Worm (Caenorhabditis elegans) whole organism, L4 larva: ENCODE results near the gene npa-1.

Experiments used
- D1046.2 ChIP-seq: fragments of 200-800 bp; sonication (Bioruptor generic); IDR thresholded peaks from 2 replicates; pipeline ENCODE4 v1.3.6; 2022; ENCODE audit warnings: missing genetic modification characterization, missing compliant biosample characterization
- F10B5.3 ChIP-seq: sonication (generic microtip); optimal IDR thresholded peaks from 2 replicates; lab custom pipeline; 2016; ENCODE audit warnings: mild to moderate bottlenecking, missing genetic modification characterization, missing compliant biosample characterization
- F49E8.2 ChIP-seq: sonication (generic microtip); optimal IDR thresholded peaks from 2 replicates; lab custom pipeline; 2016; ENCODE audit warnings: missing compliant biosample characterization, mild to moderate bottlenecking, missing genetic modification characterization, borderline replicate concordance
- T26A8.4 ChIP-seq: fragments of 200-800 bp; sonication (Bioruptor generic); IDR thresholded peaks from 2 replicates; pipeline ENCODE4 v1.3.6; 2022; ENCODE audit warnings: missing genetic modification characterization, missing compliant biosample characterization
- Y48G9A.11 ChIP-seq: fragments of 200-800 bp; sonication (Bioruptor generic); IDR thresholded peaks from 2 replicates; pipeline ENCODE4 v1.3.6; 2022; ENCODE audit warnings: missing genetic modification reagents, missing genetic modification characterization, missing compliant biosample characterization
- Y5F2A.4 ChIP-seq: fragments of 200-800 bp; sonication (Bioruptor generic); optimal IDR thresholded peaks from 2 replicates; lab custom pipeline; 2018; ENCODE audit warnings: mild to moderate bottlenecking, missing genetic modification characterization, missing compliant biosample characterization
- aha-1 ChIP-seq: fragments of 150-350 bp; peaks from one replicate; lab custom pipeline; 2014; ENCODE audit warnings: missing biosample characterization, missing genetic modification characterization
- arid-1 ChIP-seq: fragments of 200-800 bp; sonication (Bioruptor generic); conservative IDR thresholded peaks from 2 replicates; pipeline ENCODE4 v1.3.6; 2022; ENCODE audit warnings: missing genetic modification reagents, missing genetic modification characterization, missing compliant biosample characterization
- ceh-20 ChIP-seq: fragments of 200-800 bp; sonication (Bioruptor generic); IDR thresholded peaks from 2 replicates; pipeline ENCODE4 v1.3.6; 2022; ENCODE audit warnings: missing genetic modification reagents, missing genetic modification characterization, missing compliant biosample characterization
- ceh-28 ChIP-seq: fragments of 150-350 bp; optimal IDR thresholded peaks from 2 replicates; lab custom pipeline; 2014; ENCODE audit warnings: missing biosample characterization, missing genetic modification reagents, missing genetic modification characterization
- ceh-44 ChIP-seq: fragments of 200-800 bp; sonication (Bioruptor generic); IDR thresholded peaks from 2 replicates; pipeline ENCODE4 v1.3.6; 2022; ENCODE audit warnings: missing genetic modification reagents, missing genetic modification characterization, missing compliant biosample characterization
- cey-2 ChIP-seq: sonication (generic microtip); optimal IDR thresholded peaks from 3 replicates; lab custom pipeline; 2017; ENCODE audit warnings: missing genetic modification characterization, mild to moderate bottlenecking, missing compliant biosample characterization, antibody characterized with exemption, borderline replicate concordance; ENCODE audit not compliant: insufficient read depth
- daf-16 ChIP-seq, 3 experiments: sonication (generic microtip); optimal IDR thresholded peaks; 2 replicates each; lab custom pipeline; 2016 to 2017; ENCODE audit warnings: missing genetic modification characterization in 3 of 3, missing genetic modification reagents in 3 of 3, mild to moderate bottlenecking in 2 of 3, missing compliant biosample characterization in 2 of 3, missing biosample characterization in 1 of 3, moderate library complexity in 1 of 3
- dmd-6 ChIP-seq: fragments of 200-800 bp; sonication (Bioruptor generic); IDR thresholded peaks from 2 replicates; pipeline ENCODE4 v1.3.6; 2022; ENCODE audit warnings: missing genetic modification reagents, missing genetic modification characterization, missing compliant biosample characterization
- dpl-1 ChIP-seq: fragments of 150-350 bp; optimal IDR thresholded peaks from 2 replicates; lab custom pipeline; 2014; ENCODE audit warnings: missing biosample characterization, missing genetic modification reagents, missing genetic modification characterization
- duxl-1 ChIP-seq: sonication (generic microtip); optimal IDR thresholded peaks from 2 replicates; lab custom pipeline; 2016; ENCODE audit warnings: mild to moderate bottlenecking, missing genetic modification characterization, moderate library complexity, missing compliant biosample characterization; ENCODE audit not compliant: poor library complexity
- dve-1 ChIP-seq: sonication (generic microtip); optimal IDR thresholded peaks from 2 replicates; lab custom pipeline; 2017; ENCODE audit warnings: antibody characterized with exemption, mild to moderate bottlenecking, missing genetic modification characterization, missing compliant biosample characterization; ENCODE audit not compliant: insufficient read depth
- egl-27 ChIP-seq: sonication (generic microtip); optimal IDR thresholded peaks from 3 replicates; lab custom pipeline; 2017; ENCODE audit warnings: missing biosample characterization, missing genetic modification reagents, missing genetic modification characterization
- hif-1 ChIP-seq, 2 experiments: sonication (generic microtip); optimal IDR thresholded peaks; 2 replicates each; lab custom pipeline; 2016 to 2017; ENCODE audit warnings: missing compliant biosample characterization in 2 of 2, missing genetic modification characterization in 2 of 2, missing genetic modification reagents in 2 of 2, missing genotype in 2 of 2, mild to moderate bottlenecking in 1 of 2
- hlh-11 ChIP-seq: fragments of 200-800 bp; sonication (Bioruptor generic); optimal IDR thresholded peaks from 2 replicates; lab custom pipeline; 2018; ENCODE audit warnings: mild to moderate bottlenecking, missing genetic modification characterization, missing compliant biosample characterization
- hlh-30 ChIP-seq: sonication (generic microtip); optimal IDR thresholded peaks from 2 replicates; lab custom pipeline; 2017; ENCODE audit warnings: antibody characterized with exemption, mild to moderate bottlenecking, missing genetic modification characterization, missing compliant biosample characterization; ENCODE audit not compliant: insufficient read depth
- lin-29 ChIP-seq: fragments of 200-800 bp; sonication (Bioruptor generic); IDR thresholded peaks from 2 replicates; pipeline ENCODE4 v1.3.6; 2022; ENCODE audit warnings: missing genetic modification reagents, missing genetic modification characterization, missing compliant biosample characterization
- lin-38 ChIP-seq: fragments of 200-800 bp; sonication (Bioruptor generic); IDR thresholded peaks from 2 replicates; pipeline ENCODE4 v1.3.6; 2022; ENCODE audit warnings: missing genetic modification reagents, missing genetic modification characterization, missing compliant biosample characterization
- lir-3 ChIP-seq: sonication (generic microtip); optimal IDR thresholded peaks from 2 replicates; lab custom pipeline; 2016; ENCODE audit warnings: mild to moderate bottlenecking, missing genetic modification characterization, missing compliant biosample characterization
- lsy-2 ChIP-seq, 2 experiments: fragments of 150-350 bp in 1 of 2; sonication (generic microtip) in 1 of 2; optimal IDR thresholded peaks; 2 replicates each; lab custom pipeline; 2014 to 2017; ENCODE audit warnings: missing biosample characterization in 2 of 2, missing genetic modification characterization in 2 of 2
- mdl-1 ChIP-seq, 2 experiments: fragments of 150-350 bp in 1 of 2; sonication (generic microtip) in 1 of 2; optimal IDR thresholded peaks; 2 replicates each; lab custom pipeline; 2014 to 2017; ENCODE audit warnings: missing biosample characterization in 2 of 2, missing genetic modification characterization in 2 of 2
- mep-1 ChIP-seq: fragments of 150-350 bp; sonication (generic microtip); optimal IDR thresholded peaks from 3 replicates; lab custom pipeline; 2014; ENCODE audit warnings: missing biosample characterization, missing genetic modification characterization
- mxl-3 ChIP-seq: fragments of 200-800 bp; sonication (Bioruptor generic); optimal IDR thresholded peaks from 2 replicates; lab custom pipeline; 2018; ENCODE audit warnings: mild to moderate bottlenecking, missing genetic modification characterization, missing compliant biosample characterization
- nhr-102 ChIP-seq: sonication (generic microtip); optimal IDR thresholded peaks from 2 replicates; lab custom pipeline; 2016; ENCODE audit warnings: mild to moderate bottlenecking, missing genetic modification characterization, moderate library complexity, missing compliant biosample characterization
- nhr-237 ChIP-seq: sonication (generic microtip); optimal IDR thresholded peaks from 2 replicates; lab custom pipeline; 2017; ENCODE audit warnings: missing biosample characterization, missing genetic modification characterization
- nhr-25 ChIP-seq: sonication (generic microtip); optimal IDR thresholded peaks from 2 replicates; lab custom pipeline; 2017; ENCODE audit warnings: missing genetic modification characterization, mild to moderate bottlenecking, missing compliant biosample characterization, antibody characterized with exemption, moderate library complexity, borderline replicate concordance; ENCODE audit not compliant: insufficient read depth
- nhr-28 ChIP-seq: fragments of 150-350 bp; optimal IDR thresholded peaks from 2 replicates; lab custom pipeline; 2014; ENCODE audit warnings: missing biosample characterization, missing genetic modification characterization
- nhr-48 ChIP-seq: sonication (generic microtip); optimal IDR thresholded peaks from 2 replicates; lab custom pipeline; 2016; ENCODE audit warnings: mild to moderate bottlenecking, missing genetic modification characterization, missing compliant biosample characterization
- nhr-77 ChIP-seq: fragments of 150-350 bp; optimal IDR thresholded peaks from 2 replicates; lab custom pipeline; 2014; ENCODE audit warnings: missing biosample characterization, missing genetic modification characterization
- pqm-1 ChIP-seq: sonication (generic microtip); optimal IDR thresholded peaks from 2 replicates; lab custom pipeline; 2017; ENCODE audit warnings: missing biosample characterization, missing genetic modification characterization
- saeg-2 ChIP-seq: fragments of 200-800 bp; sonication (Bioruptor generic); IDR thresholded peaks from 2 replicates; pipeline ENCODE4 v1.3.6; 2022; ENCODE audit warnings: missing genetic modification reagents, missing genetic modification characterization, missing compliant biosample characterization
- unc-130 ChIP-seq: sonication (generic microtip); optimal IDR thresholded peaks from 2 replicates; lab custom pipeline; 2016; ENCODE audit warnings: missing genetic modification reagents, missing genetic modification characterization, missing compliant biosample characterization
- unc-39 ChIP-seq: sonication (generic microtip); optimal IDR thresholded peaks from 2 replicates; lab custom pipeline; 2017; ENCODE audit warnings: missing biosample characterization, missing genetic modification characterization
- unc-62 ChIP-seq, 3 experiments: fragments of 150-350 bp in 1 of 3; sonication (generic microtip); optimal IDR thresholded peaks in 2 of 3; peaks in 1 of 3; 1 replicate in 1 of 3; 2 replicates in 2 of 3; lab custom pipeline; 2014 to 2017; ENCODE audit warnings: missing biosample characterization in 3 of 3, missing genetic modification characterization in 3 of 3, missing genetic modification reagents in 3 of 3, missing genotype in 1 of 3
- zip-11 ChIP-seq: fragments of 200-800 bp; sonication (Bioruptor generic); IDR thresholded peaks from 2 replicates; pipeline ENCODE4 v1.3.6; 2022; ENCODE audit warnings: missing genetic modification characterization, missing compliant biosample characterization
- zip-2 ChIP-seq: fragments of 150-350 bp; optimal IDR thresholded peaks from 2 replicates; lab custom pipeline; 2014; ENCODE audit warnings: missing biosample characterization, missing genetic modification characterization
- ztf-7 ChIP-seq: fragments of 150-350 bp; optimal IDR thresholded peaks from 2 replicates; lab custom pipeline; 2014; ENCODE audit warnings: missing biosample characterization, missing genetic modification characterization

The npa-1 gene

ce11 chrV:7085518-7086104, 10.0 kb downstream of the npa-1 start, which contains the start of gene VC5.2:
VC5.2 (plus strand) TSS chrV:7085956.
- TF ChIP-seq D1046.2 (GFP tag; lab: Robert Waterston, UW) (no peak), hlh-30 (peak; percentile 8), hlh-11 (peak; percentile 34), nhr-77 (tag; lab: Kevin White, UChicago) (peak; percentile 11), lin-29 (no peak), Y48G9A.11 (GFP tag; lab: Robert Waterston, UW) (no peak), daf-16 (GFP tag; optimal IDR thresholded peaks at IDR 0.05; lab: Kevin White, UChicago) (peak in 1 of 2 experiments; percentile 41), daf-16 (tag; optimal IDR thresholded peaks at IDR 0.05; lab: Kevin White, UChicago) (no peak), cey-2 (tag; lab: Kevin White, UChicago) (no peak), unc-39 (no peak), unc-62 (GFP tag; optimal IDR thresholded peaks at IDR 0.05 in 1 of 2; lab: Kevin White, UChicago) (peak in 1 of 2 experiments; percentile 75), unc-62 (tag; optimal IDR thresholded peaks at IDR 0.05; lab: Kevin White, UChicago) (no peak), T26A8.4 (GFP tag; lab: Robert Waterston, UW) (no peak), nhr-28 (tag; lab: Kevin White, UChicago) (peak; percentile 75), ceh-20 (GFP tag; lab: Robert Waterston, UW) (0 out of 2 replicates have a peak, but pooled peaks have one; percentile 23), ceh-44 (GFP tag; lab: Robert Waterston, UW) (no peak), hif-1 (tag; optimal IDR thresholded peaks at IDR 0.05; lab: Kevin White, UChicago) (no peak), lin-38 (GFP tag; lab: Robert Waterston, UW) (no peak)
- TF ChIP-seq, all 104 proteins: peak for 7

- TF ChIP-seq zip-11 (GFP tag; lab: Robert Waterston, UW) (no peak), nhr-48 (tag; lab: Kevin White, UChicago) (no peak), ceh-28 (tag; lab: Kevin White, UChicago) (no peak), F49E8.2 (tag; lab: Kevin White, UChicago) (no peak), unc-62 (GFP tag; optimal IDR thresholded peaks at IDR 0.05 in 1 of 2; lab: Kevin White, UChicago) (peak in 1 of 2 experiments; percentile 95), unc-62 (tag; optimal IDR thresholded peaks at IDR 0.05; lab: Kevin White, UChicago) (no peak), nhr-237 (no peak), Y5F2A.4 (GFP tag; lab: Kevin White, UChicago) (no peak)
These were observed 11.8 kb downstream of the npa-1 start for ce11 chrV:7087340-7087739.

- TF ChIP-seq ztf-7 (tag; lab: Kevin White, UChicago) = no peak
- no peak for TF ChIP-seq saeg-2
- peak; percentile 87 for TF ChIP-seq aha-1 (tag; lab: Kevin White, UChicago)
- TF ChIP-seq F49E8.2 (tag; lab: Kevin White, UChicago) = no peak
- TF ChIP-seq mep-1 = peak; percentile 40
- TF ChIP-seq lir-3 (tag; lab: Kevin White, UChicago) = no peak
- no peak for TF ChIP-seq egl-27
- TF ChIP-seq zip-11 (GFP tag; lab: Robert Waterston, UW) = no peak
- TF ChIP-seq F10B5.3 = no peak
- peak; percentile 61 for TF ChIP-seq nhr-77 (tag; lab: Kevin White, UChicago)
- peak; percentile 81 for TF ChIP-seq dmd-6 (GFP tag; lab: Robert Waterston, UW)
- no peak for TF ChIP-seq pqm-1 (tag; lab: Kevin White, UChicago)
- no peak for TF ChIP-seq nhr-237
- TF ChIP-seq nhr-28 (tag; lab: Kevin White, UChicago) = peak; percentile 95
- peak in 1 of 2 experiments; percentile 80 for TF ChIP-seq mdl-1 (tag; optimal IDR thresholded peaks at IDR 0.05; lab: Kevin White, UChicago)
- peak; percentile 18 for TF ChIP-seq hlh-11
- TF ChIP-seq unc-62 (GFP tag; optimal IDR thresholded peaks at IDR 0.05 in 1 of 2; lab: Kevin White, UChicago) = peak in 1 of 2 experiments; percentile 84
- TF ChIP-seq unc-62 (tag; optimal IDR thresholded peaks at IDR 0.05; lab: Kevin White, UChicago) = no peak
- TF ChIP-seq nhr-25 = peak; percentile 50
- TF ChIP-seq hlh-30 = peak; percentile 80
- no peak for TF ChIP-seq arid-1 (GFP tag; lab: Robert Waterston, UW)
- TF ChIP-seq zip-2 (tag; lab: Kevin White, UChicago) = no peak
- TF ChIP-seq nhr-102 = peak; percentile 58
- peak in 1 of 2 experiments; percentile 39 for TF ChIP-seq lsy-2 (tag; optimal IDR thresholded peaks at IDR 0.05; lab: Kevin White, UChicago)
- no peak for TF ChIP-seq daf-16 (GFP tag; optimal IDR thresholded peaks at IDR 0.05; lab: Kevin White, UChicago)
- TF ChIP-seq daf-16 (tag; optimal IDR thresholded peaks at IDR 0.05; lab: Kevin White, UChicago) = peak; percentile 24
- no peak for TF ChIP-seq unc-130 (GFP tag; lab: Kevin White, UChicago)
- TF ChIP-seq duxl-1 (tag; lab: Kevin White, UChicago) = no peak
- TF ChIP-seq nhr-48 (tag; lab: Kevin White, UChicago) = peak; percentile 40
- peak; percentile 28 for TF ChIP-seq dpl-1 (GFP tag; lab: Kevin White, UChicago)
- peak; percentile 43 for TF ChIP-seq dve-1
- TF ChIP-seq mxl-3 (GFP tag; lab: Kevin White, UChicago) = peak; percentile 92
These were observed 13.6 kb downstream of the npa-1 start for ce11 chrV:7089217-7089616.
